Worm (Caenorhabditis elegans) whole organism, L1 larva: ENCODE measurements around the gene ZK666.14.

Source experiments
- C04F5.9 ChIP-seq: sonication (generic microtip); optimal IDR thresholded peaks from 2 replicates; lab custom pipeline; 2016; ENCODE audit warnings: missing genetic modification characterization, missing compliant biosample characterization
- C16A3.4 ChIP-seq: fragments of 150-350 bp; optimal IDR thresholded peaks from 2 replicates; lab custom pipeline; 2014; ENCODE audit warnings: missing biosample characterization, missing genetic modification characterization
- Y116A8C.19 ChIP-seq: sonication (generic microtip); optimal IDR thresholded peaks from 2 replicates; lab custom pipeline; 2016; ENCODE audit warnings: missing compliant biosample characterization, missing genetic modification characterization, borderline replicate concordance
- aha-1 ChIP-seq: fragments of 150-350 bp; optimal IDR thresholded peaks from 2 replicates; lab custom pipeline; 2014; ENCODE audit warnings: missing biosample characterization, missing genetic modification characterization
- aly-2 ChIP-seq: fragments of 150-350 bp; optimal IDR thresholded peaks from 2 replicates; lab custom pipeline; 2014; ENCODE audit warnings: missing biosample characterization, missing genetic modification characterization
- ama-1 ChIP-seq: fragments of 150-350 bp; optimal IDR thresholded peaks from 2 replicates; lab custom pipeline; 2014
- blmp-1 ChIP-seq: fragments of 150-350 bp; optimal IDR thresholded peaks from 2 replicates; lab custom pipeline; 2014; ENCODE audit warnings: missing biosample characterization, missing genetic modification characterization
- ceh-63 ChIP-seq: fragments of 200-800 bp; sonication (Bioruptor generic); optimal IDR thresholded peaks from 2 replicates; lab custom pipeline; 2018; ENCODE audit warnings: mild to moderate bottlenecking, missing genetic modification characterization, missing compliant biosample characterization
- ceh-82 ChIP-seq, 3 experiments: fragments of 150-350 bp in 1 of 3; sonication (generic microtip) in 2 of 3; optimal IDR thresholded peaks; 2 replicates each; lab custom pipeline; 2014 to 2017; ENCODE audit warnings: missing biosample characterization in 3 of 3, missing genetic modification characterization in 3 of 3
- ces-1 ChIP-seq: fragments of 150-350 bp; optimal IDR thresholded peaks from 2 replicates; lab custom pipeline; 2014; ENCODE audit warnings: missing biosample characterization, missing genetic modification reagents, missing genetic modification characterization
- efl-1 ChIP-seq, 4 experiments: fragments of 150-350 bp; optimal IDR thresholded peaks in 3 of 4; peaks in 1 of 4; 1 replicate in 1 of 4; 2 replicates in 3 of 4; lab custom pipeline; 2014; ENCODE audit warnings: missing biosample characterization in 2 of 4, missing genetic modification characterization in 2 of 4, missing genetic modification reagents in 2 of 4
- efl-3 ChIP-seq: fragments of 200-800 bp; sonication (Bioruptor generic); optimal IDR thresholded peaks from 2 replicates; lab custom pipeline; 2018; ENCODE audit warnings: mild to moderate bottlenecking, missing genetic modification characterization, missing compliant biosample characterization
- egl-27 ChIP-seq, 2 experiments: fragments of 150-350 bp in 1 of 2; sonication (generic microtip); optimal IDR thresholded peaks; 3 replicates each; lab custom pipeline; 2017 to 2018; ENCODE audit warnings: missing biosample characterization in 2 of 2, missing genetic modification characterization in 2 of 2, missing genetic modification reagents in 2 of 2
- elt-2 ChIP-seq: sonication (generic microtip); optimal IDR thresholded peaks from 2 replicates; lab custom pipeline; 2016; ENCODE audit warnings: missing genetic modification characterization, mild to moderate bottlenecking, inconsistent platforms, missing compliant biosample characterization, missing genetic modification reagents
- elt-3 ChIP-seq, 6 experiments: fragments of 150-350 bp in 1 of 6; sonication (generic microtip); optimal IDR thresholded peaks; 2 replicates each; lab custom pipeline; 2017 to 2018; ENCODE audit warnings: missing biosample characterization in 6 of 6, missing genetic modification characterization in 6 of 6, inconsistent platforms in 1 of 6
- ets-5 ChIP-seq: fragments of 200-800 bp; sonication (Bioruptor generic); IDR thresholded peaks from 2 replicates; pipeline ENCODE4 v1.3.6; 2022; ENCODE audit warnings: missing genetic modification characterization, missing compliant biosample characterization
- fos-1 ChIP-seq: fragments of 150-350 bp; optimal IDR thresholded peaks from 2 replicates; lab custom pipeline; 2014; ENCODE audit warnings: missing biosample characterization, missing genetic modification characterization
- grh-1 ChIP-seq: fragments of 200-800 bp; sonication (Bioruptor generic); IDR thresholded peaks from 2 replicates; pipeline ENCODE4 v1.3.6; 2022; ENCODE audit warnings: missing genetic modification reagents, missing genetic modification characterization, missing compliant biosample characterization
- lin-14 ChIP-seq: fragments of 200-800 bp; sonication (Bioruptor generic); optimal IDR thresholded peaks from 2 replicates; lab custom pipeline; 2018; ENCODE audit warnings: mild to moderate bottlenecking, missing genetic modification characterization, moderate library complexity, missing compliant biosample characterization
- lin-39 ChIP-seq: fragments of 150-350 bp; optimal IDR thresholded peaks from 2 replicates; lab custom pipeline; 2014; ENCODE audit warnings: missing biosample characterization, missing genetic modification reagents, missing genetic modification characterization
- lsy-2 ChIP-seq, 2 experiments: fragments of 150-350 bp; optimal IDR thresholded peaks; 2 replicates each; lab custom pipeline; 2014; ENCODE audit warnings: missing biosample characterization in 2 of 2, missing genetic modification characterization in 2 of 2
- mep-1 ChIP-seq: fragments of 150-350 bp; optimal IDR thresholded peaks from 2 replicates; lab custom pipeline; 2014; ENCODE audit warnings: missing biosample characterization, missing genetic modification characterization
- nhr-12 ChIP-seq: sonication (generic microtip); optimal IDR thresholded peaks from 2 replicates; lab custom pipeline; 2017; ENCODE audit warnings: missing biosample characterization, missing genetic modification characterization
- nhr-20 ChIP-seq: sonication (generic microtip); optimal IDR thresholded peaks from 2 replicates; lab custom pipeline; 2016; ENCODE audit warnings: mild to moderate bottlenecking, missing genetic modification characterization, missing compliant biosample characterization
- nhr-28 ChIP-seq: fragments of 150-350 bp; optimal IDR thresholded peaks from 2 replicates; lab custom pipeline; 2014; ENCODE audit warnings: missing biosample characterization, missing genetic modification characterization
- nhr-71 ChIP-seq: sonication (generic microtip); optimal IDR thresholded peaks from 2 replicates; lab custom pipeline; 2016; ENCODE audit warnings: mild to moderate bottlenecking, missing genetic modification characterization, moderate library complexity, missing compliant biosample characterization
- nhr-76 ChIP-seq: sonication (generic microtip); optimal IDR thresholded peaks from 2 replicates; lab custom pipeline; 2017; ENCODE audit warnings: missing biosample characterization, missing genetic modification characterization
- nhr-77 ChIP-seq: fragments of 150-350 bp; optimal IDR thresholded peaks from 2 replicates; lab custom pipeline; 2014; ENCODE audit warnings: missing biosample characterization, missing genetic modification characterization
- nhr-85 ChIP-seq: sonication (generic microtip); peaks from one replicate; lab custom pipeline; 2016; ENCODE audit warnings: missing genetic modification characterization, inconsistent platforms, missing compliant biosample characterization
- nhr-90 ChIP-seq: sonication (generic microtip); optimal IDR thresholded peaks from 2 replicates; lab custom pipeline; 2016; ENCODE audit warnings: mild to moderate bottlenecking, missing genetic modification characterization, missing compliant biosample characterization; ENCODE audit not compliant: poor library complexity
- pag-3 ChIP-seq: sonication (generic microtip); optimal IDR thresholded peaks from 2 replicates; lab custom pipeline; 2017; ENCODE audit warnings: missing genetic modification characterization, mild to moderate bottlenecking, missing compliant biosample characterization, antibody characterized with exemption, borderline replicate concordance; ENCODE audit not compliant: insufficient read depth
- pax-3 ChIP-seq: fragments of 200-800 bp; sonication (Bioruptor generic); optimal IDR thresholded peaks from 2 replicates; lab custom pipeline; 2018; ENCODE audit warnings: mild to moderate bottlenecking, missing genetic modification characterization, moderate library complexity, missing compliant biosample characterization
- pqm-1 ChIP-seq: sonication (generic microtip); optimal IDR thresholded peaks from 3 replicates; lab custom pipeline; 2017; ENCODE audit warnings: missing biosample characterization, missing genetic modification characterization
- rnt-1 ChIP-seq: sonication (generic microtip); optimal IDR thresholded peaks from 2 replicates; lab custom pipeline; 2016; ENCODE audit warnings: mild to moderate bottlenecking, missing genetic modification characterization, moderate library complexity, missing compliant biosample characterization
- snpc-4 ChIP-seq: fragments of 150-350 bp; optimal IDR thresholded peaks from 2 replicates; lab custom pipeline; 2014; ENCODE audit warnings: missing biosample characterization, missing genetic modification characterization
- snu-23 ChIP-seq: sonication (generic microtip); optimal IDR thresholded peaks from 2 replicates; lab custom pipeline; 2016; ENCODE audit warnings: missing genetic modification characterization, missing compliant biosample characterization
- sox-4 ChIP-seq: sonication (generic microtip); optimal IDR thresholded peaks from 2 replicates; lab custom pipeline; 2016; ENCODE audit warnings: missing genetic modification characterization, missing compliant biosample characterization
- sup-37 ChIP-seq: fragments of 200-800 bp; sonication (Bioruptor generic); optimal IDR thresholded peaks from 2 replicates; lab custom pipeline; 2018; ENCODE audit warnings: mild to moderate bottlenecking, missing genetic modification characterization, missing compliant biosample characterization
- tbx-2 ChIP-seq: sonication (generic microtip); optimal IDR thresholded peaks from 2 replicates; lab custom pipeline; 2016; ENCODE audit warnings: missing genetic modification characterization, missing compliant biosample characterization
- unc-130 ChIP-seq: fragments of 150-350 bp; optimal IDR thresholded peaks from 2 replicates; lab custom pipeline; 2017; ENCODE audit warnings: missing biosample characterization, missing genetic modification characterization, inconsistent platforms
- unc-30 ChIP-seq: sonication (generic microtip); optimal IDR thresholded peaks from 2 replicates; lab custom pipeline; 2017; ENCODE audit warnings: missing biosample characterization, missing genetic modification characterization
- unc-62 ChIP-seq: fragments of 150-350 bp; optimal IDR thresholded peaks from 2 replicates; lab custom pipeline; 2014; ENCODE audit warnings: missing biosample characterization, missing genetic modification reagents, missing genetic modification characterization
- zip-4 ChIP-seq: fragments of 200-800 bp; sonication (Bioruptor generic); optimal IDR thresholded peaks from 2 replicates; lab custom pipeline; 2018; ENCODE audit warnings: mild to moderate bottlenecking, missing genetic modification characterization, moderate library complexity, missing compliant biosample characterization
- ztf-4 ChIP-seq: fragments of 150-350 bp; optimal IDR thresholded peaks from 2 replicates; lab custom pipeline; 2014; ENCODE audit warnings: missing biosample characterization, missing genetic modification characterization

ZK666.14 gene

ce11 chrII:10502491-10503063, 8.0 kb downstream of the ZK666.14 start, which contains the start of gene myrf-1 (continued):
- peak; percentile 72 to 79 for TF ChIP-seq efl-1 (optimal IDR thresholded peaks at IDR 0.05; lab: Kevin White, UChicago)
- TF ChIP-seq efl-1 (GFP tag; optimal IDR thresholded peaks at IDR 0.05 in 1 of 2; lab: Kevin White, UChicago): peak; percentile 55 to 91
- TF ChIP-seq ces-1 (GFP tag; lab: Kevin White, UChicago): no peak
- peak in 1 of 6 experiments; percentile 9 for TF ChIP-seq elt-3 (tag; optimal IDR thresholded peaks at IDR 0.05; lab: Kevin White, UChicago)
- peak; percentile 54 for TF ChIP-seq sox-4 (tag; lab: Kevin White, UChicago)
- TF ChIP-seq fos-1 (tag; lab: Kevin White, UChicago): peak; percentile 30
- TF ChIP-seq pax-3: peak; percentile 37
- peak; percentile 48 for TF ChIP-seq snpc-4
- TF ChIP-seq pqm-1 (tag; lab: Kevin White, UChicago): no peak
- TF ChIP-seq lin-14 (GFP tag; lab: Kevin White, UChicago): peak; percentile 97
- TF ChIP-seq ama-1: no peak
- peak; percentile 85 for TF ChIP-seq tbx-2 (tag; lab: Kevin White, UChicago)
- no peak for TF ChIP-seq nhr-12

ce11 chrII:10504729-10505128, 10.2 kb downstream of the ZK666.14 start:
- peak; percentile 40 for TF ChIP-seq mep-1
- TF ChIP-seq ces-1 (GFP tag; lab: Kevin White, UChicago): no peak
- TF ChIP-seq rnt-1 (tag; lab: Kevin White, UChicago): no peak
- peak; percentile 57 for TF ChIP-seq lin-14 (GFP tag; lab: Kevin White, UChicago)
- no peak for TF ChIP-seq nhr-28 (tag; lab: Kevin White, UChicago)
- no peak for TF ChIP-seq ets-5 (GFP tag; lab: Robert Waterston, UW)
- peak; percentile 30 for TF ChIP-seq nhr-85 (tag; lab: Kevin White, UChicago)
- no peak for TF ChIP-seq unc-62 (GFP tag; lab: Kevin White, UChicago)
- TF ChIP-seq aha-1 (tag; lab: Kevin White, UChicago): no peak
- TF ChIP-seq sox-4 (tag; lab: Kevin White, UChicago): no peak
- TF ChIP-seq efl-1 (optimal IDR thresholded peaks at IDR 0.05; lab: Kevin White, UChicago): no peak
- TF ChIP-seq efl-1 (GFP tag; optimal IDR thresholded peaks at IDR 0.05 in 1 of 2; lab: Kevin White, UChicago): peak in 1 of 2 experiments; percentile 1
- no peak for TF ChIP-seq lin-39 (tag; lab: Kevin White, UChicago)
- no peak for TF ChIP-seq pax-3
- TF ChIP-seq nhr-20 (tag; lab: Kevin White, UChicago): peak; percentile 13
- no peak for TF ChIP-seq Y116A8C.19 (tag; lab: Kevin White, UChicago)
- TF ChIP-seq C16A3.4: no peak
- no peak for TF ChIP-seq sup-37 (GFP tag; lab: Kevin White, UChicago)
- no peak for TF ChIP-seq nhr-76 (tag; lab: Kevin White, UChicago)
- peak in 1 of 2 experiments; percentile 19 for TF ChIP-seq lsy-2 (tag; optimal IDR thresholded peaks at IDR 0.05; lab: Kevin White, UChicago)
- TF ChIP-seq ceh-63 (GFP tag; lab: Kevin White, UChicago): no peak
- TF ChIP-seq C04F5.9 (tag; lab: Kevin White, UChicago): no peak
- TF ChIP-seq elt-2 (tag; lab: Kevin White, UChicago): no peak
- TF ChIP-seq unc-130 (tag; lab: Kevin White, UChicago): no peak
- no peak for TF ChIP-seq snpc-4
- TF ChIP-seq ztf-4 (tag; lab: Kevin White, UChicago): no peak
- TF ChIP-seq nhr-71: peak; percentile 23
- no peak for TF ChIP-seq nhr-90 (tag; lab: Kevin White, UChicago)
- TF ChIP-seq pag-3 (tag; lab: Kevin White, UChicago): no peak
- TF ChIP-seq nhr-77 (tag; lab: Kevin White, UChicago): peak; percentile 28
- TF ChIP-seq blmp-1 (tag; lab: Kevin White, UChicago): peak; percentile 62
- no peak for TF ChIP-seq zip-4 (GFP tag; lab: Kevin White, UChicago)

ce11 chrII:10505949-10506348, 11.4 kb downstream of the ZK666.14 start:
- TF ChIP-seq aly-2 (tag; lab: Kevin White, UChicago) (no peak), ceh-63 (GFP tag; lab: Kevin White, UChicago) (no peak), blmp-1 (tag; lab: Kevin White, UChicago) (peak; percentile 41), nhr-85 (tag; lab: Kevin White, UChicago) (peak; percentile 36), grh-1 (GFP tag; lab: Robert Waterston, UW) (no peak), efl-3 (no peak), ceh-82 (tag; optimal IDR thresholded peaks at IDR 0.05; lab: Kevin White, UChicago) (no peak), egl-27 (tag; optimal IDR thresholded peaks at IDR 0.05; lab: Kevin White, UChicago) (no peak), ztf-4 (tag; lab: Kevin White, UChicago) (no peak), unc-30 (tag; lab: Kevin White, UChicago) (no peak), lin-14 (GFP tag; lab: Kevin White, UChicago) (peak; percentile 63), nhr-20 (tag; lab: Kevin White, UChicago) (no peak), snu-23 (peak; percentile 34)
- TF ChIP-seq, all 84 proteins: peak for 4
